Worm (Caenorhabditis elegans) whole organism, L3 larva: Measurements from ENCODE around the gene srh-111.

Experiments
- R02D3.7 ChIP-seq: fragments of 150-350 bp; optimal IDR thresholded peaks from 2 replicates; lab custom pipeline; 2014; ENCODE audit warnings: missing biosample characterization, missing genetic modification characterization
- aly-2 ChIP-seq: fragments of 150-350 bp; optimal IDR thresholded peaks from 2 replicates; lab custom pipeline; 2014; ENCODE audit warnings: missing biosample characterization, missing genetic modification characterization
- ama-1 ChIP-seq: fragments of 150-350 bp; optimal IDR thresholded peaks from 2 replicates; lab custom pipeline; 2018
- ceh-16 ChIP-seq: sonication (generic microtip); optimal IDR thresholded peaks from 2 replicates; lab custom pipeline; 2017; ENCODE audit warnings: missing biosample characterization, missing genetic modification characterization
- ceh-28 ChIP-seq: fragments of 150-350 bp; optimal IDR thresholded peaks from 2 replicates; lab custom pipeline; 2014; ENCODE audit warnings: missing biosample characterization, missing genetic modification reagents, missing genetic modification characterization
- daf-12 ChIP-seq: fragments of 150-350 bp; optimal IDR thresholded peaks from 2 replicates; lab custom pipeline; 2014; ENCODE audit warnings: missing biosample characterization, missing genetic modification reagents, missing genetic modification characterization
- egl-27 ChIP-seq: sonication (generic microtip); optimal IDR thresholded peaks from 4 replicates; lab custom pipeline; 2017; ENCODE audit warnings: missing biosample characterization, missing genetic modification reagents, missing genetic modification characterization
- elt-1 ChIP-seq: fragments of 150-350 bp; optimal IDR thresholded peaks from 2 replicates; lab custom pipeline; 2014; ENCODE audit warnings: missing biosample characterization, missing genetic modification characterization
- elt-3 ChIP-seq, 3 experiments: fragments of 150-350 bp in 1 of 3; sonication (generic microtip) in 2 of 3; optimal IDR thresholded peaks; 2 replicates in 2 of 3; 4 replicates in 1 of 3; lab custom pipeline; 2014 to 2017; ENCODE audit warnings: missing biosample characterization in 3 of 3, missing genetic modification characterization in 3 of 3
- eor-1 ChIP-seq, 2 experiments: fragments of 150-350 bp; optimal IDR thresholded peaks; 2 replicates each; lab custom pipeline; 2014 to 2018; ENCODE audit warnings: missing biosample characterization in 2 of 2, missing genetic modification characterization in 2 of 2
- fkh-2 ChIP-seq: fragments of 150-350 bp; optimal IDR thresholded peaks from 2 replicates; lab custom pipeline; 2014; ENCODE audit warnings: missing biosample characterization, missing genetic modification reagents, missing genetic modification characterization
- fos-1 ChIP-seq: fragments of 150-350 bp; optimal IDR thresholded peaks from 2 replicates; lab custom pipeline; 2014; ENCODE audit warnings: missing biosample characterization, missing genetic modification characterization
- hmg-11 ChIP-seq: sonication (generic microtip); optimal IDR thresholded peaks from 2 replicates; lab custom pipeline; 2016; ENCODE audit warnings: missing genetic modification characterization, missing compliant biosample characterization
- jun-1 ChIP-seq: fragments of 150-350 bp; optimal IDR thresholded peaks from 2 replicates; lab custom pipeline; 2014; ENCODE audit warnings: missing biosample characterization, missing genetic modification reagents, missing genetic modification characterization
- lsy-12 ChIP-seq: sonication (generic microtip); optimal IDR thresholded peaks from 2 replicates; lab custom pipeline; 2016; ENCODE audit warnings: mild to moderate bottlenecking, missing genetic modification characterization, missing compliant biosample characterization
- mdl-1 ChIP-seq: fragments of 150-350 bp; optimal IDR thresholded peaks from 2 replicates; lab custom pipeline; 2014; ENCODE audit warnings: missing biosample characterization, missing genetic modification characterization
- nfya-1 ChIP-seq: sonication (generic microtip); optimal IDR thresholded peaks from 2 replicates; lab custom pipeline; 2017; ENCODE audit warnings: missing genetic modification characterization, mild to moderate bottlenecking, missing compliant biosample characterization, antibody characterized with exemption, moderate library complexity; ENCODE audit not compliant: insufficient read depth
- nhr-11 ChIP-seq: fragments of 150-350 bp; optimal IDR thresholded peaks from 2 replicates; lab custom pipeline; 2014; ENCODE audit warnings: missing biosample characterization, missing genetic modification characterization
- nhr-12 ChIP-seq: fragments of 150-350 bp; optimal IDR thresholded peaks from 2 replicates; lab custom pipeline; 2014; ENCODE audit warnings: missing biosample characterization, missing genetic modification characterization
- nhr-23 ChIP-seq: fragments of 150-350 bp; optimal IDR thresholded peaks from 2 replicates; lab custom pipeline; 2014; ENCODE audit warnings: missing biosample characterization, missing genetic modification reagents, missing genetic modification characterization
- nhr-25 ChIP-seq: sonication (generic microtip); optimal IDR thresholded peaks from 2 replicates; lab custom pipeline; 2017; ENCODE audit warnings: missing biosample characterization, missing genetic modification characterization
- nhr-28 ChIP-seq: fragments of 150-350 bp; optimal IDR thresholded peaks from 2 replicates; lab custom pipeline; 2014; ENCODE audit warnings: missing biosample characterization, missing genetic modification characterization
- nhr-43 ChIP-seq: sonication (generic microtip); optimal IDR thresholded peaks from 2 replicates; lab custom pipeline; 2016; ENCODE audit warnings: mild to moderate bottlenecking, missing genetic modification characterization, missing compliant biosample characterization; ENCODE audit not compliant: poor library complexity, severe bottlenecking
- nhr-67 ChIP-seq: fragments of 150-350 bp; optimal IDR thresholded peaks from 2 replicates; lab custom pipeline; 2014; ENCODE audit warnings: missing biosample characterization, missing genetic modification characterization
- nhr-77 ChIP-seq: fragments of 150-350 bp; optimal IDR thresholded peaks from 2 replicates; lab custom pipeline; 2014; ENCODE audit warnings: missing biosample characterization, missing genetic modification characterization
- pqm-1 ChIP-seq: fragments of 150-350 bp; optimal IDR thresholded peaks from 2 replicates; lab custom pipeline; 2017; ENCODE audit warnings: missing biosample characterization, missing genetic modification characterization, inconsistent platforms
- sea-2 ChIP-seq: fragments of 150-350 bp; sonication (generic microtip); optimal IDR thresholded peaks from 4 replicates; lab custom pipeline; 2014; ENCODE audit warnings: missing biosample characterization, missing genetic modification reagents, missing genetic modification characterization
- skn-1 ChIP-seq: fragments of 150-350 bp; optimal IDR thresholded peaks from 2 replicates; lab custom pipeline; 2014; ENCODE audit warnings: missing biosample characterization, missing genetic modification characterization
- snpc-4 ChIP-seq: fragments of 150-350 bp; optimal IDR thresholded peaks from 2 replicates; lab custom pipeline; 2014; ENCODE audit warnings: missing biosample characterization, missing genetic modification characterization
- tbx-2 ChIP-seq: sonication (generic microtip); optimal IDR thresholded peaks from 2 replicates; lab custom pipeline; 2016; ENCODE audit warnings: mild to moderate bottlenecking, missing genetic modification characterization, missing compliant biosample characterization
- unc-62 ChIP-seq: fragments of 150-350 bp; sonication (generic microtip); optimal IDR thresholded peaks from 4 replicates; lab custom pipeline; 2014; ENCODE audit warnings: missing biosample characterization, missing genetic modification reagents, missing genetic modification characterization
- zag-1 ChIP-seq: fragments of 150-350 bp; optimal IDR thresholded peaks from 2 replicates; lab custom pipeline; 2014; ENCODE audit warnings: missing biosample characterization, missing genetic modification characterization
- ztf-11 ChIP-seq: fragments of 150-350 bp; optimal IDR thresholded peaks from 2 replicates; lab custom pipeline; 2014; ENCODE audit warnings: missing biosample characterization, missing genetic modification characterization
- ztf-4 ChIP-seq: fragments of 150-350 bp; optimal IDR thresholded peaks from 2 replicates; lab custom pipeline; 2014; ENCODE audit warnings: missing biosample characterization, missing genetic modification characterization

The srh-111 gene

ce11 chrV:17439406-17439805, 45.6 kb downstream of the srh-111 start, which contains the start of gene srh-154:
Gene srh-154, plus strand, starts transcription at chrV:17439706.
- TF ChIP-seq snpc-4 (tag; lab: Kevin White, UChicago), result no peak
- no peak for TF ChIP-seq egl-27 (tag; lab: Kevin White, UChicago)
- TF ChIP-seq skn-1, result no peak
- TF ChIP-seq jun-1 (tag; lab: Kevin White, UChicago), result no peak
- TF ChIP-seq nhr-11, result no peak
- no peak for TF ChIP-seq mdl-1
- TF ChIP-seq hmg-11, result no peak
- no peak for TF ChIP-seq nhr-12 (tag; lab: Kevin White, UChicago)
- TF ChIP-seq nhr-23 (tag; lab: Kevin White, UChicago), result no peak
- no peak for TF ChIP-seq nhr-67
- no peak for TF ChIP-seq nhr-25
- no peak for TF ChIP-seq aly-2 (tag; lab: Kevin White, UChicago)
- no peak for TF ChIP-seq nhr-43 (tag; lab: Kevin White, UChicago)
- TF ChIP-seq daf-12 (tag; lab: Kevin White, UChicago), result no peak
- no peak for TF ChIP-seq ceh-16 (tag; lab: Kevin White, UChicago)
- TF ChIP-seq pqm-1 (tag; lab: Kevin White, UChicago), result no peak

ce11 chrV:17438317-17438716, 46.7 kb downstream of the srh-111 start, which contains the start of gene srsx-2:
Gene srsx-2, minus strand, starts transcription at chrV:17438417.
- TF ChIP-seq elt-1 (tag; lab: Kevin White, UChicago) (no peak), lsy-12 (no peak), snpc-4 (tag; lab: Kevin White, UChicago) (no peak), pqm-1 (tag; lab: Kevin White, UChicago) (no peak), nhr-25 (no peak), tbx-2 (tag; lab: Kevin White, UChicago) (no peak), nhr-77 (tag; lab: Kevin White, UChicago) (no peak), ama-1 (no peak), ceh-16 (tag; lab: Kevin White, UChicago) (no peak), egl-27 (tag; lab: Kevin White, UChicago) (no peak), fos-1 (tag; lab: Kevin White, UChicago) (no peak), nhr-28 (tag; lab: Kevin White, UChicago) (no peak), R02D3.7 (tag; lab: Kevin White, UChicago) (no peak), ztf-4 (tag; lab: Kevin White, UChicago) (no peak)
- TF ChIP-seq, all 47 proteins: peak for 0

DNA sequence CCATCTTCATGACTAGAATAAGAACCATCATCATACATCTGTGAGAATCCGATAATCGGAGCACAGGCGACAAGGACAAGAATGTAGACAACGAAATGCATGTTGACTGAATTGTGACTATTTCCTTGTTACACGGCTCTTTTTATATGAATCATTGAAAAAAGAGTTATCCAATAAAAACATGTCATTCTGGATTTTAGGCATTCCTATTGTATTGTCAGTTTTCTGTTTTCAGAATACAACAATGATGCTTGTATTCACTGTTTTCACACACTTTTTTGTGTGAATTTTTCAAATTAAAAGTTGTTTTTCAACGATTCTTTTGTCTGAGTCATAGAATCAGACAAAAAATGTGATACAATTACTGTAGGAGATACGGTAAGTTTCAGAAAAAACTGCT, 48.5 kb downstream of the srh-111 start, which contains the start of gene F20E11.18:
Gene F20E11.18, minus strand, starts transcription at position 101 of the 400 bp plus-strand sequence.
- no peak for TF ChIP-seq ztf-11 (tag; lab: Kevin White, UChicago)
- no peak for TF ChIP-seq tbx-2 (tag; lab: Kevin White, UChicago)
- TF ChIP-seq fkh-2 (tag; lab: Kevin White, UChicago), result no peak
- no peak for TF ChIP-seq zag-1 (tag; lab: Kevin White, UChicago)
- no peak for TF ChIP-seq sea-2
- TF ChIP-seq elt-1 (tag; lab: Kevin White, UChicago), result no peak
- TF ChIP-seq eor-1 (tag; optimal IDR thresholded peaks at IDR 0.05; lab: Kevin White, UChicago), result no peak
- no peak for TF ChIP-seq mdl-1
- TF ChIP-seq unc-62 (GFP tag; lab: Kevin White, UChicago), result no peak
- TF ChIP-seq ceh-28 (tag; lab: Kevin White, UChicago), result no peak
- no peak for TF ChIP-seq hmg-11
- no peak for TF ChIP-seq nfya-1 (tag; lab: Kevin White, UChicago)
- TF ChIP-seq nhr-67, result no peak
- TF ChIP-seq pqm-1 (tag; lab: Kevin White, UChicago), result no peak
- no peak for TF ChIP-seq fos-1 (tag; lab: Kevin White, UChicago)
- no peak for TF ChIP-seq ceh-16 (tag; lab: Kevin White, UChicago)
- TF ChIP-seq elt-3 (tag; optimal IDR thresholded peaks at IDR 0.05; lab: Kevin White, UChicago), result no peak
- no peak for TF ChIP-seq aly-2 (tag; lab: Kevin White, UChicago)
